Fruit fly (Drosophila melanogaster) whole organism: Measurements from ENCODE around the gene vri.

Experiments
- CG8478 ChIP-seq: fragments of >200 bp; optimal IDR thresholded peaks from 2 replicates; lab custom pipeline; 2018; ENCODE audit warnings: inconsistent platforms
- Dll ChIP-seq: fragments of >200 bp; optimal IDR thresholded peaks from 2 replicates; lab custom pipeline; 2017
- EcR ChIP-seq, 2 experiments: fragments of >200 bp; optimal IDR thresholded peaks; 2 replicates each; lab custom pipeline; 2017; ENCODE audit warnings: missing biosample characterization in 2 of 2, missing genetic modification characterization in 2 of 2, missing genetic modification reagents in 2 of 2
- psq ChIP-seq: fragments of >200 bp; optimal IDR thresholded peaks from 2 replicates; lab custom pipeline; 2017
- usp ChIP-seq: fragments of >200 bp; optimal IDR thresholded peaks from 2 replicates; lab custom pipeline; 2017; ENCODE audit warnings: missing biosample characterization, missing genetic modification characterization, mixed read lengths

DNA sequence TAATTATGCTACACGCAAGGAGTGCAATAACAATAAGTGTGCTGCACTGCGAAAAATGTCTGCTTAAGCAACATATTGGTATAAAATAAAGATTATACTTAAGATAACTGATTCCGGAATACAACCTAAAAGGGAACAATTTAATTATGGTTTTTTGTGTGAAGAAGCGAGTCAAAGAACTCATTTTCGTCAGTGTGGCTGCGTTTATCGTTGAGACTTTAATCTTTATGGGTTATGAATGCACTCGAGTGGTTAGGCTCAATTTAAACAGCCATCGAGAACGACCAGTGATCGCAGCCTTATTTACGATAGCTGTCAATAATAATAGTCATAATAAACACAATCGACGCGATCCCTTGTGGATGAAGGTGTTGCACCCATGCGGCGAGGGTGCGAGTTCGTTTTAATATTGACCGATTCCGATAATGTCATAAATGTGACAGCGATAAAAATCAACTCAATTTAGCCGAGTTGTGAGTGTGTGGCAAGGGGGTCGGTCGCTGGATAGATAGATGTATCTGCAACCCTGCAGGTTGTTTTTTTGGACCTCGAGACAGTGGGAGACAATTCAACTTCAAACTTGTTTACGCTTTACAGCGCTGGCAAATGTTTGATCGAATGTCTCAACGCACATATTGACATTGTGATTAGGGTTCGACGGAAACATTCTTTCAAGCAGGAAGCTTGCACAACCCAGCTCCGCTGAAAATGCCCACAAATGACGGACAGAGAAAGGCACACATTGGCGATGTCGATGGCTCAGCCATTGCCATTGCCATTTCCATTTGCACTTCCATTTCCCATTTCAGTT is 32.5 kb upstream of the vri start:
- no peak for TF ChIP-seq CG8478 (lab: Kevin White, UChicago)
- TF ChIP-seq psq (lab: Kevin White, UChicago): no peak
- TF ChIP-seq usp: no peak
- no peak for TF ChIP-seq EcR (GFP tag; optimal IDR thresholded peaks at IDR 0.05; lab: Kevin White, UChicago)
- TF ChIP-seq Dll (lab: Kevin White, UChicago): no peak
